Fruit fly (Drosophila melanogaster) whole organism, embryonic: ENCODE results near the gene SMC5.

ENCODE experiments used
- Bdp1 ChIP-seq: fragments of 200-800 bp; sonication (Bioruptor generic); optimal IDR thresholded peaks from 3 replicates; lab custom pipeline; 2016; ENCODE audit warnings: missing biosample characterization, missing genetic modification characterization
- CG10321 ChIP-seq: fragments of 200-800 bp; sonication (Bioruptor generic); IDR thresholded peaks from 2 replicates; pipeline ENCODE4 v1.3.6; 2022; ENCODE audit warnings: missing biosample characterization, missing genetic modification characterization
- CG12299 ChIP-seq: fragments of 200-800 bp; sonication (Bioruptor generic); optimal IDR thresholded peaks from 2 replicates; lab custom pipeline; 2018; ENCODE audit warnings: missing biosample characterization, mild to moderate bottlenecking, missing genetic modification characterization
- CG13624 ChIP-seq: fragments of 200-800 bp; sonication (Bioruptor generic); optimal IDR thresholded peaks from 2 replicates; lab custom pipeline; 2016; ENCODE audit warnings: missing biosample characterization, missing genetic modification characterization
- CG1832 ChIP-seq: fragments of 200-800 bp; sonication (Bioruptor generic); optimal IDR thresholded peaks from 2 replicates; lab custom pipeline; 2017; ENCODE audit warnings: missing biosample characterization, mild to moderate bottlenecking, missing genetic modification characterization, inconsistent platforms
- CG3065 ChIP-seq: fragments of 200-800 bp; sonication (Bioruptor generic); optimal IDR thresholded peaks from 2 replicates; lab custom pipeline; 2016; ENCODE audit warnings: missing biosample characterization, missing genetic modification characterization
- CG3163 ChIP-seq: fragments of 200-800 bp; sonication (Bioruptor generic); optimal IDR thresholded peaks from 3 replicates; lab custom pipeline; 2016; ENCODE audit warnings: missing biosample characterization, missing genetic modification characterization
- CG32767 ChIP-seq: fragments of 200-800 bp; sonication (Bioruptor generic); IDR thresholded peaks from 2 replicates; pipeline ENCODE4 v1.3.6; 2022; ENCODE audit warnings: missing biosample characterization, missing genetic modification characterization
- CG34224 ChIP-seq: fragments of 200-800 bp; sonication (Bioruptor generic); IDR thresholded peaks from 3 replicates; pipeline ENCODE4 v1.3.6; 2022; ENCODE audit warnings: missing biosample characterization, missing genetic modification characterization; ENCODE audit not compliant: partially characterized antibody
- CG4707 ChIP-seq: fragments of 200-800 bp; sonication (Bioruptor generic); optimal IDR thresholded peaks from 2 replicates; lab custom pipeline; 2018; ENCODE audit warnings: missing biosample characterization, mild to moderate bottlenecking, missing genetic modification characterization, moderate library complexity
- CG6254 ChIP-seq: fragments of 200-800 bp; sonication (Bioruptor generic); optimal IDR thresholded peaks from 3 replicates; lab custom pipeline; 2017; ENCODE audit warnings: mild to moderate bottlenecking, missing biosample characterization, missing genetic modification reagents, missing genetic modification characterization
- CG6272 ChIP-seq: fragments of 200-800 bp; sonication (Bioruptor generic); IDR thresholded peaks from 2 replicates; pipeline ENCODE4 v1.3.6; 2022; ENCODE audit warnings: missing biosample characterization, missing genetic modification characterization
- CTCF ChIP-seq: fragments of 200-800 bp; sonication (Bioruptor generic); optimal IDR thresholded peaks from 2 replicates; lab custom pipeline; 2017; ENCODE audit warnings: missing biosample characterization, mild to moderate bottlenecking, missing genetic modification characterization, moderate library complexity
- CoRest ChIP-seq: fragments of 200-800 bp; sonication (Bioruptor generic); optimal IDR thresholded peaks from 3 replicates; lab custom pipeline; 2018; ENCODE audit warnings: missing biosample characterization, mild to moderate bottlenecking, missing genetic modification characterization, moderate library complexity
- HLHmδ ChIP-seq: fragments of 200-800 bp; sonication (Bioruptor generic); optimal IDR thresholded peaks from 2 replicates; lab custom pipeline; 2018; ENCODE audit warnings: missing biosample characterization, mild to moderate bottlenecking, missing genetic modification characterization, moderate library complexity
- Hmr ChIP-seq: fragments of 200-800 bp; sonication (Bioruptor generic); optimal IDR thresholded peaks from 3 replicates; lab custom pipeline; 2017; ENCODE audit warnings: mild to moderate bottlenecking, missing biosample characterization, missing genetic modification reagents, missing genetic modification characterization
- Jarid2 ChIP-seq: fragments of 200-800 bp; sonication (Bioruptor generic); optimal IDR thresholded peaks from 3 replicates; lab custom pipeline; 2017; ENCODE audit warnings: mild to moderate bottlenecking, missing biosample characterization, missing genetic modification reagents, missing genetic modification characterization
- Med ChIP-seq: fragments of 200-800 bp; sonication (Bioruptor generic); peaks from one replicate; lab custom pipeline; 2016; ENCODE audit warnings: missing biosample characterization, missing genetic modification characterization, mild to moderate bottlenecking, inconsistent platforms, moderate library complexity
- Nf-YA ChIP-seq: fragments of 200-800 bp; sonication (Bioruptor generic); IDR thresholded peaks from 2 replicates; pipeline ENCODE4 v1.3.6; 2022; ENCODE audit warnings: missing biosample characterization, missing genetic modification characterization
- Ptx1 ChIP-seq: fragments of 200-800 bp; sonication (Bioruptor generic); IDR thresholded peaks from 2 replicates; pipeline ENCODE4 v1.3.6; 2022; ENCODE audit warnings: missing biosample characterization, missing genetic modification characterization
- al ChIP-seq: fragments of 200-800 bp; sonication (Bioruptor generic); IDR thresholded peaks from 2 replicates; pipeline ENCODE4 v1.3.6; 2022; ENCODE audit warnings: missing biosample characterization, missing genetic modification characterization
- cad ChIP-seq: fragments of >200 bp; optimal IDR thresholded peaks from 2 replicates; lab custom pipeline; 2017; ENCODE audit warnings: missing biosample characterization, missing genetic modification characterization
- cas ChIP-seq: fragments of 200-800 bp; sonication (Bioruptor generic); IDR thresholded peaks from 2 replicates; pipeline ENCODE4 v1.3.6; 2022; ENCODE audit warnings: missing biosample characterization, missing genetic modification characterization
- cg ChIP-seq: fragments of 200-800 bp; sonication (Bioruptor generic); optimal IDR thresholded peaks from 3 replicates; lab custom pipeline; 2019; ENCODE audit warnings: missing biosample characterization, mild to moderate bottlenecking, missing genetic modification characterization, moderate library complexity
- chinmo ChIP-seq: fragments of 200-800 bp; sonication (Bioruptor generic); IDR thresholded peaks from 4 replicates; pipeline ENCODE4 v1.3.6; 2022; ENCODE audit warnings: missing biosample characterization, missing genetic modification characterization; ENCODE audit not compliant: partially characterized antibody
- chm ChIP-seq: fragments of 200-800 bp; sonication (Bioruptor generic); IDR thresholded peaks from 2 replicates; pipeline ENCODE4 v1.3.6; 2022; ENCODE audit warnings: missing biosample characterization, missing genetic modification characterization
- ci ChIP-seq: fragments of 200-800 bp; sonication (Bioruptor generic); IDR thresholded peaks from 3 replicates; pipeline ENCODE4 v1.3.6; 2022; ENCODE audit warnings: missing biosample characterization, missing genetic modification characterization
- gcm ChIP-seq: fragments of 200-800 bp; sonication (Bioruptor generic); optimal IDR thresholded peaks from 2 replicates; lab custom pipeline; 2019; ENCODE audit warnings: missing biosample characterization, mild to moderate bottlenecking, missing genetic modification characterization, moderate library complexity
- hkb ChIP-seq, 2 experiments: fragments of 200-800 bp in 1 of 2; fragments of >200 bp in 1 of 2; sonication (Bioruptor generic) in 1 of 2; IDR thresholded peaks in 1 of 2; optimal IDR thresholded peaks in 1 of 2; 2 replicates each; pipeline versions ENCODE4 v1.3.6 to Lab custom; 2017 to 2022; ENCODE audit warnings: missing biosample characterization in 1 of 2, missing genetic modification characterization in 1 of 2
- ken ChIP-seq: fragments of 200-800 bp; sonication (Bioruptor generic); IDR thresholded peaks from 3 replicates; pipeline ENCODE4 v1.3.6; 2022; ENCODE audit warnings: missing biosample characterization, missing genetic modification characterization
- lov ChIP-seq, 2 experiments: fragments of 200-800 bp in 1 of 2; fragments of >200 bp in 1 of 2; sonication (Bioruptor generic) in 1 of 2; IDR thresholded peaks in 1 of 2; optimal IDR thresholded peaks in 1 of 2; 2 replicates in 1 of 2; 3 replicates in 1 of 2; pipeline versions ENCODE4 v1.3.6 to Lab custom; 2017 to 2022; ENCODE audit warnings: missing biosample characterization in 1 of 2, missing genetic modification characterization in 1 of 2
- maf-S ChIP-seq: fragments of 200-800 bp; sonication (Bioruptor generic); optimal IDR thresholded peaks from 2 replicates; lab custom pipeline; 2016; ENCODE audit warnings: missing biosample characterization, missing genetic modification characterization
- nerfin-1 ChIP-seq: fragments of 200-800 bp; sonication (Bioruptor generic); optimal IDR thresholded peaks from 3 replicates; lab custom pipeline; 2019; ENCODE audit warnings: missing biosample characterization, mild to moderate bottlenecking, missing genetic modification characterization, moderate library complexity
- nerfin-2 ChIP-seq: fragments of 200-800 bp; sonication (Bioruptor generic); IDR thresholded peaks from 2 replicates; pipeline ENCODE4 v1.3.6; 2022; ENCODE audit warnings: missing biosample characterization, missing genetic modification characterization; ENCODE audit not compliant: partially characterized antibody
- nom ChIP-seq: fragments of 200-800 bp; sonication (Bioruptor generic); optimal IDR thresholded peaks from 2 replicates; lab custom pipeline; 2017; ENCODE audit warnings: missing biosample characterization, missing genetic modification characterization, mild to moderate bottlenecking, moderate library complexity, missing genetic modification reagents
- oc ChIP-seq: fragments of 200-800 bp; sonication (Bioruptor generic); optimal IDR thresholded peaks from 2 replicates; lab custom pipeline; 2018; ENCODE audit warnings: missing biosample characterization, mild to moderate bottlenecking, missing genetic modification characterization, moderate library complexity
- otp ChIP-seq: fragments of 200-800 bp; sonication (Bioruptor generic); IDR thresholded peaks from 3 replicates; pipeline ENCODE4, ENCODE4 v1.3.6; 2022; ENCODE audit warnings: missing biosample characterization, missing genetic modification characterization
- peb ChIP-seq: fragments of 200-800 bp; sonication (Bioruptor generic); IDR thresholded peaks from 2 replicates; pipeline ENCODE4 v1.3.6; 2022; ENCODE audit warnings: missing biosample characterization, missing genetic modification characterization
- ro ChIP-seq: fragments of 200-800 bp; sonication (Bioruptor generic); IDR thresholded peaks from 2 replicates; pipeline ENCODE4 v1.3.6; 2022; ENCODE audit warnings: missing biosample characterization, missing genetic modification characterization
- seq ChIP-seq: fragments of 200-800 bp; sonication (Bioruptor generic); IDR thresholded peaks from 2 replicates; pipeline ENCODE4 v1.3.6; 2022; ENCODE audit warnings: missing biosample characterization, missing genetic modification characterization
- ttk ChIP-seq: fragments of 200-800 bp; sonication (Bioruptor generic); IDR thresholded peaks from 2 replicates; pipeline ENCODE4 v2.1.2; 2022; ENCODE audit warnings: missing biosample characterization, missing genetic modification characterization
- tup ChIP-seq: fragments of 200-800 bp; sonication (Bioruptor generic); optimal IDR thresholded peaks from 2 replicates; lab custom pipeline; 2016; ENCODE audit warnings: missing biosample characterization, mild to moderate bottlenecking, missing genetic modification characterization, moderate library complexity
- vvl ChIP-seq: fragments of 200-800 bp; sonication (Bioruptor generic); IDR thresholded peaks from 2 replicates; pipeline ENCODE4 v1.3.6; 2022; ENCODE audit warnings: missing biosample characterization, missing genetic modification characterization
- wek ChIP-seq: fragments of 200-800 bp; sonication (Bioruptor generic); optimal IDR thresholded peaks from 3 replicates; lab custom pipeline; 2018; ENCODE audit warnings: missing biosample characterization, mild to moderate bottlenecking, missing genetic modification characterization, moderate library complexity

The SMC5 gene

dm6 chr3L:21584683-21585082, 15.7 kb downstream of the SMC5 start (continued):
- TF ChIP-seq ro (GFP tag; lab: Robert Waterston, UW) (no peak), CTCF (GFP tag; lab: Kevin White, UChicago) (peak; percentile 1), nerfin-2 (GFP tag; lab: Robert Waterston, UW) (no peak), CG6272 (GFP tag; lab: Robert Waterston, UW) (no peak), oc (tag; lab: Kevin White, UChicago) (peak; percentile 39), Jarid2 (GFP tag; lab: Kevin White, UChicago) (peak; percentile 58), al (no peak), hkb (optimal IDR thresholded peaks at IDR 0.05; lab: Kevin White, UChicago) (no peak), hkb (GFP tag; IDR thresholded peaks at IDR 0.05; lab: Robert Waterston, UW) (0 out of 2 replicates have a peak, but pooled peaks have one; percentile 21), cas (no peak), vvl (peak; percentile 68), CG12299 (tag; lab: Kevin White, UChicago) (no peak), CG4707 (GFP tag; lab: Kevin White, UChicago) (peak; percentile 20), ttk (GFP tag; lab: Robert Waterston, UW) (peak; percentile 69; the same call in 1 of the 2 replicates), tup (GFP tag; lab: Kevin White, UChicago) (no peak), CG34224 (GFP tag; lab: Robert Waterston, UW) (peak; percentile 55; the same call in 1 of the 3 replicates), chm (GFP tag; lab: Robert Waterston, UW) (peak; percentile 70), CG32767 (GFP tag; lab: Robert Waterston, UW) (peak; percentile 91), cad (peak; percentile 1), Ptx1 (no peak), maf-S (no peak), Hmr (GFP tag; lab: Kevin White, UChicago) (peak; percentile 13), Bdp1 (GFP tag; lab: Kevin White, UChicago) (no peak), Med (GFP tag; lab: Kevin White, UChicago) (peak; percentile 85), wek (GFP tag; lab: Kevin White, UChicago) (peak; percentile 9), ci (peak; percentile 78), CG6254 (GFP tag; lab: Kevin White, UChicago) (peak; percentile 30), gcm (GFP tag; lab: Kevin White, UChicago) (peak; percentile 57), nom (GFP tag; lab: Kevin White, UChicago) (peak; percentile 35), Nf-YA (no peak), cg (GFP tag; lab: Kevin White, UChicago) (peak; percentile 78), peb (GFP tag; lab: Robert Waterston, UW) (0 out of 2 replicates have a peak, but pooled peaks have one; percentile 17), CG10321 (GFP tag; lab: Robert Waterston, UW) (peak; percentile 78), nerfin-1 (tag; lab: Kevin White, UChicago) (no peak), ken (0 out of 3 replicates have a peak, but pooled peaks have one; percentile 3), CG3065 (no peak), HLHmδ (GFP tag; lab: Kevin White, UChicago) (peak; percentile 63), seq (GFP tag; lab: Robert Waterston, UW) (peak; percentile 91), otp (GFP tag; lab: Robert Waterston, UW) (peak; percentile 22; the same call in 1 of the 3 replicates), lov (optimal IDR thresholded peaks at IDR 0.05; lab: Kevin White, UChicago) (no peak), lov (GFP tag; IDR thresholded peaks at IDR 0.05; lab: Robert Waterston, UW) (0 out of 3 replicates have a peak, but pooled peaks have one; percentile 21), CG1832 (peak; percentile 97), CG13624 (GFP tag; lab: Kevin White, UChicago) (no peak), CoRest (tag; lab: Kevin White, UChicago) (peak; percentile 11), chinmo (peak; percentile 50; the same call in 1 of the 4 replicates), CG3163 (GFP tag; lab: Kevin White, UChicago) (peak; percentile 99)
